Fruit fly (Drosophila melanogaster) whole organism, wandering third instar larva: ENCODE measurements around the gene Snx3.

ENCODE experiments used
- Hr83 ChIP-seq: fragments of 200-300 bp; sonication (Bioruptor generic); optimal IDR thresholded peaks from 2 replicates; lab custom pipeline; 2016; ENCODE audit warnings: missing biosample characterization, mild to moderate bottlenecking, missing genetic modification characterization, moderate library complexity; ENCODE audit not compliant: poor library complexity, severe bottlenecking
- ey ChIP-seq: fragments of 200-800 bp; sonication (Bioruptor generic); optimal IDR thresholded peaks from 2 replicates; lab custom pipeline; 2016; ENCODE audit warnings: missing biosample characterization, missing genetic modification characterization
- usp ChIP-seq: fragments of >200 bp; optimal IDR thresholded peaks from 2 replicates; lab custom pipeline; 2017; ENCODE audit warnings: missing biosample characterization, missing genetic modification characterization

- TF ChIP-seq Hr83 (GFP tag; lab: Kevin White, UChicago) (no peak), usp (GFP tag; lab: Kevin White, UChicago) (no peak), ey (no peak)
Measured at dm6 chr3R:12654253-12654623, 26.4 kb downstream of the Snx3 start, which contains the start of gene CG6225.
